Fruit fly (Drosophila melanogaster) whole organism, prepupa: Measurements from ENCODE around the gene CG6602.

ENCODE experiments used
- Ets21C ChIP-seq: fragments of 200-800 bp; sonication (Bioruptor generic); optimal IDR thresholded peaks from 3 replicates; lab custom pipeline; 2016; ENCODE audit warnings: missing biosample characterization, missing genetic modification characterization
- Lpt ChIP-seq: fragments of 200-800 bp; sonication (Bioruptor generic); optimal IDR thresholded peaks from 3 replicates; lab custom pipeline; 2016; ENCODE audit warnings: missing biosample characterization, missing genetic modification characterization

DNA sequence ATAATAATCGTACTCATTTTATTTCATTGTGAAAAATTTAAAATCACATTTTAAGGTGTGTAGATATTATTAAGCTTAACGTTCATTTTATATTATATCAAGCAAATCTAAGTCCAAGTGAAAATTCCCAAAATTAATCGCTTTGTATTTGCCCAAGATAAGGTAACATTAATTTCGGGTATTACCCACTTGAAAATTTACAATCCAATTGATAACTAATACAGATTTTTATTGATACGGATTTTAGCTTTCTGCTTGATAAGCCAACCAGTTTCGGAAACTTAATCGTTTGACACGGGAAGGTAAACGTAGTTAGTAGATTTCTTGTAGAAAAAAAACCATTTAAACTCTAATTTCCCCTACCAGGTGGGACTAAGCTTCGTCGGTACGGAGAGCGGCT is 38.9 kb upstream of the CG6602 start:
- TF ChIP-seq Lpt, result no peak
- no peak for TF ChIP-seq Ets21C (GFP tag; lab: Kevin White, UChicago)
